Worm (Caenorhabditis elegans): ENCODE measurements around the gene srx-87.

DNA sequence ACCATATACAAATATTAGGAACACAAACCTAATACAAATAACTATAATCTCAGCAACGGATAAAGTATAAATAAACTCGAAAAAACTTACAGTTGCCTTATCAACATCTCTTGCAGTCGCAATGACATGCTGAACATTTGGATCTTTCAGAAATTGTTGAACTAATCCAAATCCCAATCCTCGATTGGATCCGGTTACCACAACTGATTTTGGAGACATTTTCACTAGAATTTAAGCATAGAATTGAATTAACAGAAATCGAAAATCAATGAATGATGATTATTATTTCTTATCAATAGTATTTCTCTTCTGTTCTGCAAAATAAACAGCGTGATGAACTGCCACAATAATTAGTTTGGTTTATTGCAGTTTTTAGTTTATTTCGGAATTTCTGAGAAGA, 44.5 kb upstream of the srx-87 start, which contains the start of the genes C55A6.11 and C55A6.7:
- no peak for TF ChIP-seq blmp-1 (tag; optimal IDR thresholded peaks at IDR 0.05; ENCODE audit: insufficient read depth)
- no peak for TF ChIP-seq elt-1 (tag; optimal IDR thresholded peaks at IDR 0.05)
- TF ChIP-seq unc-39 (tag; optimal IDR thresholded peaks at IDR 0.05) = no peak
- no peak for TF ChIP-seq alr-1 (tag; optimal IDR thresholded peaks at IDR 0.05)
- TF ChIP-seq unc-62 (GFP tag; optimal IDR thresholded peaks at IDR 0.05) = no peak
- no peak for TF ChIP-seq gmeb-1 (tag; optimal IDR thresholded peaks at IDR 0.05)
- TF ChIP-seq mab-5 (tag; optimal IDR thresholded peaks at IDR 0.05) = no peak
- TF ChIP-seq ztf-11 (tag; optimal IDR thresholded peaks at IDR 0.05) = no peak
- TF ChIP-seq nhr-237 (tag; optimal IDR thresholded peaks at IDR 0.05) = no peak
- TF ChIP-seq ama-1 (optimal IDR thresholded peaks at IDR 0.05) = no peak
